Fruit fly (Drosophila melanogaster): Measurements from ENCODE around the gene CG32808.
A peak's percentile ranks its signal among the peaks of the same experiment; 100 is the strongest.

CG32808 gene

dm6 chrX:1464033-1464432 lies 5.6 kb downstream of the CG32808 start, which contains the start of gene Ns3 (continued):
- TF ChIP-seq nerfin-2 (GFP tag; IDR thresholded peaks at IDR 0.05; ENCODE audit: partially characterized antibody): peak; percentile 82
- peak; percentile 82 for TF ChIP-seq CG2116 (GFP tag; optimal IDR thresholded peaks at IDR 0.05)
- TF ChIP-seq zen (tag; optimal IDR thresholded peaks at IDR 0.05): no peak
- peak; percentile 27 for TF ChIP-seq phol (tag; optimal IDR thresholded peaks at IDR 0.05)
- TF ChIP-seq emc (GFP tag; optimal IDR thresholded peaks at IDR 0.05): no peak
- no peak for TF ChIP-seq CG10366 (GFP tag; IDR thresholded peaks at IDR 0.05)
- peak; percentile 75 for TF ChIP-seq Scr (GFP tag; IDR thresholded peaks at IDR 0.05; ENCODE audit: partially characterized antibody)
- no peak for TF ChIP-seq D19B (GFP tag; optimal IDR thresholded peaks at IDR 0.05)
- TF ChIP-seq gsb (GFP tag; IDR thresholded peaks at IDR 0.05): no peak
- TF ChIP-seq CG14441 (GFP tag; IDR thresholded peaks at IDR 0.05): no peak
- no peak for TF ChIP-seq ken (GFP tag; IDR thresholded peaks at IDR 0.05)
- no peak for TF ChIP-seq sens-2 (GFP tag; IDR thresholded peaks at IDR 0.05)
- TF ChIP-seq CG11723 (GFP tag; optimal IDR thresholded peaks at IDR 0.05): no peak
- no peak for TF ChIP-seq CG13424 (tag; optimal IDR thresholded peaks at IDR 0.05)
- peak; percentile 89 for TF ChIP-seq bbx (GFP tag; IDR thresholded peaks at IDR 0.05; ENCODE audit: partially characterized antibody)
- TF ChIP-seq knrl (GFP tag; IDR thresholded peaks at IDR 0.05; ENCODE audit: partially characterized antibody): peak; percentile 71; the same call in 2 of the 3 replicates
- no peak for TF ChIP-seq CG10565 (GFP tag; optimal IDR thresholded peaks at IDR 0.05)
- TF ChIP-seq chn (GFP tag; optimal IDR thresholded peaks at IDR 0.05): no peak
- TF ChIP-seq grau (tag; optimal IDR thresholded peaks at IDR 0.05): no peak
- TF ChIP-seq MESR4 (GFP tag; optimal IDR thresholded peaks at IDR 0.05): peak; percentile 71
- no peak for TF ChIP-seq vfl (GFP tag; optimal IDR thresholded peaks at IDR 0.05)
- no peak for TF ChIP-seq dati (GFP tag; IDR thresholded peaks at IDR 0.05)
- no peak for TF ChIP-seq Xbp1 (GFP tag; optimal IDR thresholded peaks at IDR 0.05)
- TF ChIP-seq H15 (GFP tag; IDR thresholded peaks at IDR 0.05): no peak
- TF ChIP-seq CG12104 (GFP tag; optimal IDR thresholded peaks at IDR 0.05): no peak
- TF ChIP-seq gro (GFP tag; optimal IDR thresholded peaks at IDR 0.05): peak; percentile 10
- TF ChIP-seq CG14860 (GFP tag; IDR thresholded peaks at IDR 0.05; ENCODE audit: partially characterized antibody): peak; percentile 84
- TF ChIP-seq CG18599 (GFP tag; optimal IDR thresholded peaks at IDR 0.05): no peak
- TF ChIP-seq amos (GFP tag; IDR thresholded peaks at IDR 0.05; ENCODE audit: partially characterized antibody): peak; percentile 88
- peak; percentile 82 for TF ChIP-seq BEAF-32 (GFP tag; optimal IDR thresholded peaks at IDR 0.05)
- TF ChIP-seq Hmr (GFP tag; optimal IDR thresholded peaks at IDR 0.05): no peak
- TF ChIP-seq CG1024 (GFP tag; IDR thresholded peaks at IDR 0.05): no peak
- no peak for TF ChIP-seq CG10321 (GFP tag; IDR thresholded peaks at IDR 0.05)
- no peak for TF ChIP-seq CG11696 (GFP tag; IDR thresholded peaks at IDR 0.05)
- peak; percentile 48 for TF ChIP-seq CG10267 (tag; optimal IDR thresholded peaks at IDR 0.05)
- TF ChIP-seq sug (tag; optimal IDR thresholded peaks at IDR 0.05): peak; percentile 1
- TF ChIP-seq repo (GFP tag; optimal IDR thresholded peaks at IDR 0.05): no peak
- TF ChIP-seq stwl (tag; optimal IDR thresholded peaks at IDR 0.05): peak; percentile 62
- no peak for TF ChIP-seq CG2120 (GFP tag; optimal IDR thresholded peaks at IDR 0.05)
- no peak for TF ChIP-seq Atf6 (GFP tag; IDR thresholded peaks at IDR 0.05)
- peak; percentile 88 for TF ChIP-seq sna (GFP tag; IDR thresholded peaks at IDR 0.05; ENCODE audit: partially characterized antibody)
- peak; percentile 95 for TF ChIP-seq CG13287 (GFP tag; IDR thresholded peaks at IDR 0.05; ENCODE audit: partially characterized antibody)
- TF ChIP-seq z (GFP tag; IDR thresholded peaks at IDR 0.05): no peak
- no peak for TF ChIP-seq CG30403 (GFP tag; optimal IDR thresholded peaks at IDR 0.05)
- no peak for TF ChIP-seq Optix (GFP tag; IDR thresholded peaks at IDR 0.05)
- TF ChIP-seq CG14965 (GFP tag; optimal IDR thresholded peaks at IDR 0.05; ENCODE audit: borderline replicate concordance): no peak
- no peak for TF ChIP-seq zfh2 (GFP tag; optimal IDR thresholded peaks at IDR 0.05)
- peak; percentile 91 for TF ChIP-seq CG6791 (GFP tag; IDR thresholded peaks at IDR 0.05; ENCODE audit: partially characterized antibody)
- no peak for TF ChIP-seq ewg (GFP tag; optimal IDR thresholded peaks at IDR 0.05)
- peak; percentile 85 for TF ChIP-seq hbn (GFP tag; IDR thresholded peaks at IDR 0.05; ENCODE audit: partially characterized antibody)
